Fruit fly (Drosophila melanogaster): Measurements from ENCODE around the gene U4-U6-60K.

Gene U4-U6-60K

DNA sequence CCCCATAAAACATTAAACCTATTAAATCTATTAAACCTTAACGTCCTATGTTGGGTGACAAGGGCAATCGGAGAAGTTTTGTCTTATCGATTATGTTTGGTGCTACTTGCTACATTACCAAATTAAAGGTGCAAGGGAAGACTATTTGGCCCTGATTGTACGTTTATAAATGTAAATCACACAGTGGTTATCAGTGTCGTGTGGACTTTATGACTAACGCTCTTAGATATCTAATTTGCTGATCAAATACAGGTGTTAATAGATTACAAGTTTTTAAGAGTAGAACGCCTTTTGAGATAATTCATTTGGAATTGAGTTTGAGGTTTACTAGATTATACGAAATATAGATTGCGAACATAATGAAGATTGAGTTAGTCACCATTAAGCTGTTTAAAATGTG is 25.2 kb upstream of the U4-U6-60K start (continued):
- no peak for TF ChIP-seq pita (GFP tag; optimal IDR thresholded peaks at IDR 0.05)
- no peak for TF ChIP-seq CG11504 (tag; optimal IDR thresholded peaks at IDR 0.05)
- TF ChIP-seq TFAM (GFP tag; optimal IDR thresholded peaks at IDR 0.05) = no peak
- no peak for TF ChIP-seq hth (optimal IDR thresholded peaks at IDR 0.05)
- no peak for TF ChIP-seq en (GFP tag; optimal IDR thresholded peaks at IDR 0.05)
- no peak for TF ChIP-seq Dfd (GFP tag; optimal IDR thresholded peaks at IDR 0.05)
- TF ChIP-seq CG2120 (GFP tag; optimal IDR thresholded peaks at IDR 0.05) = no peak
- TF ChIP-seq usp (GFP tag; optimal IDR thresholded peaks at IDR 0.05) = no peak
- no peak for TF ChIP-seq CG4854 (GFP tag; optimal IDR thresholded peaks at IDR 0.05)
- no peak for TF ChIP-seq ewg (GFP tag; optimal IDR thresholded peaks at IDR 0.05)
- no peak for TF ChIP-seq unc-4 (GFP tag; IDR thresholded peaks at IDR 0.05; ENCODE audit: partially characterized antibody)
- TF ChIP-seq sc (optimal IDR thresholded peaks at IDR 0.05) = no peak
- TF ChIP-seq sc (GFP tag; optimal IDR thresholded peaks at IDR 0.05) = no peak
- no peak for TF ChIP-seq stc (GFP tag; IDR thresholded peaks at IDR 0.05)
- no peak for TF ChIP-seq CG4328 (GFP tag; optimal IDR thresholded peaks at IDR 0.05)
- TF ChIP-seq ase (GFP tag; IDR thresholded peaks at IDR 0.05) = no peak
- TF ChIP-seq wek (GFP tag; optimal IDR thresholded peaks at IDR 0.05) = no peak
- no peak for TF ChIP-seq al (GFP tag; IDR thresholded peaks at IDR 0.05)
- TF ChIP-seq sens (GFP tag) = peak; percentile 50
- TF ChIP-seq Dref (GFP tag; IDR thresholded peaks at IDR 0.05) = no peak
- TF ChIP-seq CG6683 (GFP tag; optimal IDR thresholded peaks at IDR 0.05) = no peak
- TF ChIP-seq CG13287 (GFP tag; IDR thresholded peaks at IDR 0.05; ENCODE audit: partially characterized antibody) = no peak
- no peak for TF ChIP-seq Ets65A (GFP tag)
- TF ChIP-seq CG10267 (tag; optimal IDR thresholded peaks at IDR 0.05) = no peak
- no peak for TF ChIP-seq CG31388 (GFP tag; optimal IDR thresholded peaks at IDR 0.05)
- no peak for TF ChIP-seq fru (optimal IDR thresholded peaks at IDR 0.05)
- TF ChIP-seq CG32532 (GFP tag; IDR thresholded peaks at IDR 0.05) = no peak
- TF ChIP-seq CG6813 (GFP tag; optimal IDR thresholded peaks at IDR 0.05) = peak; percentile 43
- peak; percentile 18 for TF ChIP-seq MTF-1 (GFP tag; optimal IDR thresholded peaks at IDR 0.05; ENCODE audit: borderline replicate concordance)
- TF ChIP-seq grau (tag; optimal IDR thresholded peaks at IDR 0.05) = no peak
- TF ChIP-seq vnd (GFP tag; IDR thresholded peaks at IDR 0.05; ENCODE audit: partially characterized antibody) = no peak
- TF ChIP-seq Doc3 (GFP tag; IDR thresholded peaks at IDR 0.05; ENCODE audit: partially characterized antibody) = no peak
- TF ChIP-seq Med (GFP tag) = peak; percentile 67
- no peak for TF ChIP-seq chn (GFP tag; optimal IDR thresholded peaks at IDR 0.05)
- no peak for TF ChIP-seq so (GFP tag; IDR thresholded peaks at IDR 0.05)
- TF ChIP-seq lilli (GFP tag; optimal IDR thresholded peaks at IDR 0.05) = no peak
- TF ChIP-seq sr (GFP tag; IDR thresholded peaks at IDR 0.05) = no peak
- TF ChIP-seq zfh2 (GFP tag; optimal IDR thresholded peaks at IDR 0.05) = no peak
- TF ChIP-seq CG8944 (GFP tag; optimal IDR thresholded peaks at IDR 0.05) = no peak
- TF ChIP-seq CG8478 (optimal IDR thresholded peaks at IDR 0.05) = no peak
- no peak for TF ChIP-seq chif (GFP tag; optimal IDR thresholded peaks at IDR 0.05)
- TF ChIP-seq Dp (GFP tag; optimal IDR thresholded peaks at IDR 0.05) = no peak
- TF ChIP-seq CG2129 (GFP tag; IDR thresholded peaks at IDR 0.05; ENCODE audit: partially characterized antibody) = no peak
- no peak for TF ChIP-seq CG7271 (tag; optimal IDR thresholded peaks at IDR 0.05)
- no peak for TF ChIP-seq Mrtf (GFP tag; IDR thresholded peaks at IDR 0.05)
- no peak for TF ChIP-seq scrt (GFP tag; optimal IDR thresholded peaks at IDR 0.05)
- no peak for TF ChIP-seq Nf-YC (tag; optimal IDR thresholded peaks at IDR 0.05)
- no peak for TF ChIP-seq Xrp1 (GFP tag; IDR thresholded peaks at IDR 0.05)
- TF ChIP-seq HmgZ (tag; optimal IDR thresholded peaks at IDR 0.05) = peak; percentile 32
- no peak for TF ChIP-seq emc (GFP tag; optimal IDR thresholded peaks at IDR 0.05)
- TF ChIP-seq CG15479 (GFP tag; optimal IDR thresholded peaks at IDR 0.05) = no peak
- TF ChIP-seq ATbp (GFP tag; optimal IDR thresholded peaks at IDR 0.05) = no peak
- TF ChIP-seq CG12659 (GFP tag; optimal IDR thresholded peaks at IDR 0.05) = peak; percentile 24
